Worm (Caenorhabditis elegans): ENCODE results near the gene F07H5.10.

Gene F07H5.10

DNA sequence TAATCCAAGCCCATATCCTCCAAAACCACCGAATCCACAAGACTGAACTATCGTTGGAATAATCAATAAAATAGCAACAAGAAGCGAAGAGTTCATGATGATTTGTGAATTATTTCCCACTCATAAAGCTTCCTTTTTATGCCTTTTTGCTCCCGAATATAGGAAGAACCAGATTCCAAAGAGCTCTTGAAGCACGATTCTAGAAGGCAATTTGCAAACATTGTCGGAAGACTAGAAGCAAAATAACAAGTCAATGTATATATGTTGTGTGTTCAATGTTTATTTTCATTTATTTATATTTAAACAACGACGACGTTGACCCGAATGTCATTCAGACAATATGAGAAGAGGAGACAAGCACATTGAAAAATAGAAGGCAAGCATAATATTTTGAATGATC, 15.7 kb downstream of the F07H5.10 start, which contains the start of gene idpa-2:
Gene idpa-2 (minus strand): TSS at position 101 of the 400 bp plus-strand sequence.
- no peak for TF ChIP-seq pha-4 (tag; optimal IDR thresholded peaks at IDR 0.05)
- TF ChIP-seq ztf-11 (tag; optimal IDR thresholded peaks at IDR 0.05), result no peak
- TF ChIP-seq unc-120 (tag; optimal IDR thresholded peaks at IDR 0.05; ENCODE audit: poor library complexity, severe bottlenecking), result no peak
- no peak for TF ChIP-seq flh-1 (GFP tag; optimal IDR thresholded peaks at IDR 0.05)
- no peak for TF ChIP-seq ces-1 (GFP tag; optimal IDR thresholded peaks at IDR 0.05)
- no peak for TF ChIP-seq ceh-83 (GFP tag; optimal IDR thresholded peaks at IDR 0.05)
- TF ChIP-seq M03D4.4 (tag; optimal IDR thresholded peaks at IDR 0.05), result no peak
- no peak for TF ChIP-seq lin-13 (tag; optimal IDR thresholded peaks at IDR 0.05)
- no peak for TF ChIP-seq nhr-2 (tag; optimal IDR thresholded peaks at IDR 0.05)

DNA sequence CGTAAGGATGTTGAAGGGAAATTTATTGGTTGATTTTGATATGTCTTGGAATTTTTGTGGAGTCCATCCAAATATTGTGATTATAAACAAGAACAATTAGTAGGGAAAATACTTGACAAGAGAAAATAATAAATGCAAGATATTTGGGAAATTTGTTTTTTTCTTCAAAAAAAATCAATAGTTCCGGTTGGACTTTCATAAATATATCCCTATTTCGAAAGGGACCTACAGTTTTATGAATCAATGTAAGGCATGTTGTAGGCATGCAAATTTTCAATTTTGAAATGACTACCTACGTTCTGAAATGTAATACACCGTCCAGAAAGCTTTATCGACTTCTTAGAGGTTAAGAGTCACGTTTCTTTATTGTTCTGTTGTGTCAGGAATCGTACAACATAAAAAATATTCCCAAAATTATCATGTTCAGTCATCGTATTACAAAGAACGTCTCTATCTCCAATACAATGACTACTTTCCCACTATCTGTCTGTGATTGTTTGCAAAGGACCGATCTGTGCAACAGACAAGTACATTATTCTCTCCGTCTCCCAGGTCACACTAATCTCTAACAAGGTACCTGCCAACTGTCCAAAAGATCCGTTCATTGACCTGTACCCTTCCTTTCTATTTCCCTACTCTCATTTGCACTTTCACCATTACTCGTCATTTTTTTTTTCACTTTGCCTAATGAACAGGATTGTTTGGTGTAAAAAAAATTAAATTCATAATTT, 18.4 kb downstream of the F07H5.10 start, which contains the start of gene F07H5.13:
Gene F07H5.13 (plus strand): TSS at position 730 of the 731 bp plus-strand sequence.
- TF ChIP-seq lin-13 (tag; optimal IDR thresholded peaks at IDR 0.05), result no peak
- TF ChIP-seq cnd-1 (tag; optimal IDR thresholded peaks at IDR 0.05), result peak; percentile 21
- TF ChIP-seq unc-62 (GFP tag; optimal IDR thresholded peaks at IDR 0.05), result peak; percentile 39
- peak; percentile 82 for TF ChIP-seq nhr-2 (tag; optimal IDR thresholded peaks at IDR 0.05)
- peak; percentile 10 for TF ChIP-seq blmp-1 (tag; optimal IDR thresholded peaks at IDR 0.05)
- peak; percentile 61 for TF ChIP-seq hlh-1 (tag; optimal IDR thresholded peaks at IDR 0.05)

DNA sequence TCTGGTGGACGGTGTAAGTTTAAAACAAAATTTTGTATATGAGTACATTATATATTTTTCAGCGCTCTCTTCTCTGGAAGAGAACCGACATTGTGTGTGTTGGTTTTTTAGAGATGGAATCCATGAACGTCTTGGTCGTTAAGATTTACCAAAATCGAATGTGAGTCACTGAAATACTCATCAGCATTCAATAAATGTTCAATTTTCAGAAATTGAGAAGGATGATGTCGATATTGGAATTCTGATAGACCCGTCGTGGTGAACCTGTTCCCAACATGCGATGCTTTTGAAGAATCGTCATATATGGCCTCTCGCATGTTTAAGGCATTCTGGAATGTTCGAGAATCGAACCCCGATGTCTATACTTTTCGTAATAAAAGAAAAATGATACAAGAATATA, 19.6 kb downstream of the F07H5.10 start:
- no peak for TF ChIP-seq blmp-1 (tag; optimal IDR thresholded peaks at IDR 0.05)
- no peak for TF ChIP-seq ceh-83 (GFP tag; optimal IDR thresholded peaks at IDR 0.05)
- TF ChIP-seq bed-3 (GFP tag; optimal IDR thresholded peaks at IDR 0.05), result no peak
- TF ChIP-seq sptf-1 (tag; optimal IDR thresholded peaks at IDR 0.05), result no peak
- TF ChIP-seq unc-62 (GFP tag; optimal IDR thresholded peaks at IDR 0.05), result no peak
- no peak for TF ChIP-seq nhr-237 (tag; optimal IDR thresholded peaks at IDR 0.05)
- no peak for TF ChIP-seq ceh-43 (GFP tag; optimal IDR thresholded peaks at IDR 0.05)
- no peak for TF ChIP-seq zip-8 (tag; optimal IDR thresholded peaks at IDR 0.05)
- no peak for TF ChIP-seq mep-1 (tag; optimal IDR thresholded peaks at IDR 0.05)
- no peak for TF ChIP-seq ceh-39 (tag; optimal IDR thresholded peaks at IDR 0.05)
- no peak for TF ChIP-seq elt-3 (tag; optimal IDR thresholded peaks at IDR 0.05)
- TF ChIP-seq drap-1 (GFP tag; optimal IDR thresholded peaks at IDR 0.05), result no peak
- TF ChIP-seq nhr-76 (tag; optimal IDR thresholded peaks at IDR 0.05), result no peak
- TF ChIP-seq mab-5 (tag; optimal IDR thresholded peaks at IDR 0.05), result no peak
- TF ChIP-seq tbx-8 (GFP tag; optimal IDR thresholded peaks at IDR 0.05), result no peak
- TF ChIP-seq lsy-2 (tag; optimal IDR thresholded peaks at IDR 0.05), result no peak
- TF ChIP-seq pha-4 (tag; optimal IDR thresholded peaks at IDR 0.05), result no peak

DNA sequence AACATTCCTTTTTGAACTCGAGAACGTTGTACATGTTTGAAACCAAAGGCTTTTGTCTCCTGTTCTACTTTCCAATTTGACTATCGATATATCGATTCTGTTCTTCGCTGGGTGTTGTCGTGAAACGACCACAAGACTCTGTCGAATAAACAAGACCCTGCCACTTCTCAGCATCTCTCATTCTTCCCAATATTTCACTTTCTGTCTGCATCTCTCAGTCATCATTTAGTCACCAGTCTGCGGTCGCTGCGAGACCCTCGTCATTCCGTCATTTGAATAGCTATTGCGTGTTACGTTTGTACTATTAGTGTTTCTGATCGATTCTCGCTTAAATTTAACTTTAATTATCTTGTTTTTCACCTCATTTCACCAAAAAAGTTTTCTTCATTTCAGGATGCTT, 21.0 kb downstream of the F07H5.10 start:
- no peak for TF ChIP-seq blmp-1 (tag; optimal IDR thresholded peaks at IDR 0.05)
- peak; percentile 24 for TF ChIP-seq drap-1 (GFP tag; optimal IDR thresholded peaks at IDR 0.05)
- no peak for TF ChIP-seq unc-39 (tag; optimal IDR thresholded peaks at IDR 0.05)
- peak; percentile 70 for TF ChIP-seq mab-5 (tag; optimal IDR thresholded peaks at IDR 0.05)
- TF ChIP-seq nhr-237 (tag; optimal IDR thresholded peaks at IDR 0.05), result peak; percentile 87
- peak; percentile 100 for TF ChIP-seq ceh-39 (tag; optimal IDR thresholded peaks at IDR 0.05)
- TF ChIP-seq lin-32 (GFP tag; optimal IDR thresholded peaks at IDR 0.05), result no peak
- TF ChIP-seq elt-3 (tag; optimal IDR thresholded peaks at IDR 0.05), result peak; percentile 21
- TF ChIP-seq ceh-43 (GFP tag; optimal IDR thresholded peaks at IDR 0.05), result no peak
- peak; percentile 10 for TF ChIP-seq unc-120 (tag; optimal IDR thresholded peaks at IDR 0.05; ENCODE audit: poor library complexity, severe bottlenecking)
- TF ChIP-seq sptf-1 (tag; optimal IDR thresholded peaks at IDR 0.05), result peak; percentile 18
- peak; percentile 93 for TF ChIP-seq unc-62 (GFP tag; optimal IDR thresholded peaks at IDR 0.05)
- peak; percentile 67 for TF ChIP-seq lin-13 (tag; optimal IDR thresholded peaks at IDR 0.05)
- TF ChIP-seq cnd-1 (tag; optimal IDR thresholded peaks at IDR 0.05), result peak; percentile 0
- peak; percentile 82 for TF ChIP-seq ces-1 (GFP tag; optimal IDR thresholded peaks at IDR 0.05)
- TF ChIP-seq nhr-28 (tag; optimal IDR thresholded peaks at IDR 0.05), result no peak
- TF ChIP-seq ztf-11 (tag; optimal IDR thresholded peaks at IDR 0.05), result peak; percentile 58
- peak; percentile 44 for TF ChIP-seq ham-2 (GFP tag; optimal IDR thresholded peaks at IDR 0.05)
- TF ChIP-seq zip-8 (tag; optimal IDR thresholded peaks at IDR 0.05), result peak; percentile 55
- TF ChIP-seq snpc-4 (tag; optimal IDR thresholded peaks at IDR 0.05), result no peak
- peak; percentile 67 for TF ChIP-seq hlh-1 (tag; optimal IDR thresholded peaks at IDR 0.05)
- TF ChIP-seq lsy-2 (tag; optimal IDR thresholded peaks at IDR 0.05), result peak; percentile 77
- TF ChIP-seq mep-1 (tag; optimal IDR thresholded peaks at IDR 0.05), result peak; percentile 89
- no peak for TF ChIP-seq nhr-76 (tag; optimal IDR thresholded peaks at IDR 0.05)
- peak; percentile 97 for TF ChIP-seq pha-4 (tag; optimal IDR thresholded peaks at IDR 0.05)
- TF ChIP-seq mls-2 (tag; optimal IDR thresholded peaks at IDR 0.05), result no peak
- TF ChIP-seq nhr-2 (tag; optimal IDR thresholded peaks at IDR 0.05), result peak; percentile 55
